Worm (Caenorhabditis elegans): ENCODE data around the gene duxl-1.

DNA sequence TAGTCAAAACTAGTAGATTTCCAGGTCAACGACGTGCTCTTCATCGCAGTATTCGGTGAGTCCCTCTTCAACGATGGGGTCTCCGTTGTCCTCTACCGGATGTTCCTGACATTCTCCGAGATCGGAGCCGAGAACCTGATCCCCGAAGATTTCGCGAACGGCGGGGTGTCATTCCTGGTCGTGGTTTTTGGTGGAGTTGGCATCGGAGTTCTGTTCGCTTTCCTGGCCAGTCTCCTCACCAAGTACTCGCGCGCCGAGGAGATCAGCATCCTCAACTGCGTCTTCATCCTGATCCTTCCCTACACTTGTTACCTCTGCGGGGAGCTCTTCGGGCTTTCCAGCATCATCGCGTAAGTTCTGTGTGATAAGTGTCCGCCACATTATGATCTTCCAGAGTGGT is 9.2 kb downstream of the duxl-1 start:
- no peak for TF ChIP-seq unc-86 (tag; optimal IDR thresholded peaks at IDR 0.05)
- TF ChIP-seq K09A11.1 (tag; optimal IDR thresholded peaks at IDR 0.05; ENCODE audit: insufficient read depth): no peak
- no peak for TF ChIP-seq ceh-45 (GFP tag; IDR thresholded peaks at IDR 0.05)
- TF ChIP-seq ztf-16 (tag; optimal IDR thresholded peaks at IDR 0.05): no peak
- TF ChIP-seq ceh-30 (tag; optimal IDR thresholded peaks at IDR 0.05): no peak
- TF ChIP-seq ceh-18 (tag; optimal IDR thresholded peaks at IDR 0.05): no peak
- TF ChIP-seq ama-1 (optimal IDR thresholded peaks at IDR 0.05): no peak
- TF ChIP-seq ceh-9 (tag; optimal IDR thresholded peaks at IDR 0.05): no peak
- no peak for TF ChIP-seq rnt-1 (tag; optimal IDR thresholded peaks at IDR 0.05)
- no peak for TF ChIP-seq nhr-11 (tag; optimal IDR thresholded peaks at IDR 0.05)
